Worm (Caenorhabditis elegans): Measurements from ENCODE around the gene srh-33.
A peak's percentile ranks its signal among the peaks of the same experiment; 100 is the strongest.

srh-33 gene

DNA sequence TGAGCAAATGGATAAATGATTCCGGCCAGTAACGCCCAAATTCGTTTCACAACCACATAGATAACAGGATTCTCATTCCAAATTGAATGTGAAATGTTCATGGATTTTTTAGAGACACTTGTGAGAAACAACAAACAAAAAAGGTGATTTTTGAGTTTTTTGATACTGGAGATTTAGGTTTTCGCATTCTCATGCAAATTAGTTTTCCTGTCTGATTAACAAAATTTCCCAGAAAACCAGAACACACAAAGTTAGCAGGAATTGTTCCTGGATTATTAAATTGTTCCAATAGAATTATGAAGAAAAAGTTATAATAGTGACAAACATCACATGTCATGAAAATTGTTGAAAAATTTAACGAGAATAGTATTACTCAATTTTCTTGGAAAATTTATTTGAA, at the start of gene srh-33:
Gene srh-33 (minus strand): TSS at position 101 of the 400 bp plus-strand sequence.
- TF ChIP-seq mdt-29 (GFP tag; IDR thresholded peaks at IDR 0.05) = no peak
- TF ChIP-seq T20F7.1 (GFP tag; optimal IDR thresholded peaks at IDR 0.05) = no peak
- TF ChIP-seq mdl-1 (tag; optimal IDR thresholded peaks at IDR 0.05) = no peak

DNA sequence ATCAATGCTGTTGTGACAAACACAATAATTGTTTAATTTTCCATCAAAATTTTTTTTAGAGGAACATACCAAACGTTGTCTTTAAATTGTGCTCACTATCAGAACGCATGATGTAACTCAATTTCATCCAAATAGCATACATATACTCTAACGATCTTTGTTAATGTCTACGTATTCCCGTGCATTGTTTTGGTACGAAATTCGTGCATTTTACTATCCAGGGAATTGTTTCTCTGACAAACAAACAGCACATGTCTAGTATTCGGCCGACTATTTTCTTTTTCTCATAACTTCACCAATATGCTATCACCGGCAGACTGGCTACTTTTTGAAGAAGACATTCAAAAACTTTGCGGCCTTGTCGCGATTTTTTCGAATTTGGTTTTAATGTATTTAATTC, 48.3 kb upstream of the srh-33 start, which contains the start of gene str-196:
Gene str-196 (plus strand): TSS at position 301 of the 400 bp plus-strand sequence.
- TF ChIP-seq php-3 (GFP tag; IDR thresholded peaks at IDR 0.05) = no peak
- TF ChIP-seq mdl-1 (tag; optimal IDR thresholded peaks at IDR 0.05) = no peak
- no peak for TF ChIP-seq lin-39 (tag; optimal IDR thresholded peaks at IDR 0.05)
- no peak for TF ChIP-seq dve-1 (tag; optimal IDR thresholded peaks at IDR 0.05; ENCODE audit: insufficient read depth)
- no peak for TF ChIP-seq zip-2 (tag; optimal IDR thresholded peaks at IDR 0.05)
- no peak for TF ChIP-seq ztf-11 (tag; optimal IDR thresholded peaks at IDR 0.05)
- no peak for TF ChIP-seq nhr-48 (tag; optimal IDR thresholded peaks at IDR 0.05)
- no peak for TF ChIP-seq zfp-3 (GFP tag; conservative IDR thresholded peaks at IDR 0.05)
- TF ChIP-seq lim-7 (GFP tag; IDR thresholded peaks at IDR 0.05) = no peak
- TF ChIP-seq ceh-62 (tag; optimal IDR thresholded peaks at IDR 0.05) = no peak
- TF ChIP-seq ceh-32 (tag; optimal IDR thresholded peaks at IDR 0.05; ENCODE audit: poor library complexity) = no peak
- no peak for TF ChIP-seq cey-2 (tag; optimal IDR thresholded peaks at IDR 0.05; ENCODE audit: borderline replicate concordance, insufficient read depth)
- no peak for TF ChIP-seq unc-39 (tag; optimal IDR thresholded peaks at IDR 0.05)

DNA sequence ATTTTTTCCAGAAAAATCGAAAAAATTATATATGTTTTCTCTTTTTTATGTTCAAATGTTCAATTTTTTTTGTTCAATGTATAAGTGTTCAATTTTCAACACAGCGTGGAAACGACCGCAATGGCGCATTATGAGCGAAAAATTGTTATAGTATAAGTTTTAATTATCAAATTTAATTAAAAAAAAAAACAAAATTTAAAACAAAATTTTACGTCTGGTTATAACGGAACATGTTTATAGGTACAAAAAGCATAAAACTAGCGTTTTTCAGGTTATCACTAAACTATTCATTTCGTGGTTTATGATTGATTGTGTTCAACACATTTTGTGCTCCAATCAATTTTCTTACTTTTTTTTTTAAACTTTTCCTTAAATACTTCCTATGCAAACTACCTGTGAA, 46.2 kb upstream of the srh-33 start, which contains the start of gene nhr-106:
Gene nhr-106 (plus strand): TSS at position 301 of the 400 bp plus-strand sequence.
- TF ChIP-seq nhr-25 (tag; optimal IDR thresholded peaks at IDR 0.05; ENCODE audit: borderline replicate concordance, insufficient read depth) = no peak
- peak; percentile 78 for TF ChIP-seq nhr-28 (tag; optimal IDR thresholded peaks at IDR 0.05)
- peak; percentile 20 for TF ChIP-seq pqm-1 (tag; optimal IDR thresholded peaks at IDR 0.05)
- no peak for TF ChIP-seq daf-16 (GFP tag; optimal IDR thresholded peaks at IDR 0.05)
- TF ChIP-seq daf-16 (tag; optimal IDR thresholded peaks at IDR 0.05) = peak; percentile 26
- peak; percentile 48; the same call in 1 of the 2 replicates for TF ChIP-seq dmd-6 (GFP tag; IDR thresholded peaks at IDR 0.05)

DNA sequence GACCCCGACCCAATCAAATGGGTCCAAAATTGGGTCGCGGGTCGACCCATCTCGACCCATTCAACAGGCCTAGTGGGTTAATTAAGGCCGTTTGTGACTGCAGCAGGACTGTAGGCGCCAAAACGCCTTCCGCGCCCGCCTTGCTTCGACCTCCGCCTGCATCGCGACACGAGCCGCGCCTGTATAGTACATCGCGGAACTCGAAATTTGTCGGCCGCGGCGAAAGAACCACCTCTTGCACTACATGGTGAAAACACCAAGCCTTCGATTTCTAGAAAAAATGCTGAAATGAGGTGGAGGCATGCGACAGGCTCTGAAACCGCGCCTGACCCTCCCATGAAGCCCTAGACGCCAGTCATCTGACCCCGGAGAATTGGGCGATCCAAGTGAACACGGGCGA, 44.9 kb upstream of the srh-33 start:
- peak; percentile 64 for TF ChIP-seq set-16 (GFP tag; IDR thresholded peaks at IDR 0.05)
- no peak for TF ChIP-seq nhr-237 (tag; optimal IDR thresholded peaks at IDR 0.05)
- no peak for TF ChIP-seq daf-16 (GFP tag; optimal IDR thresholded peaks at IDR 0.05)
- TF ChIP-seq daf-16 (tag; optimal IDR thresholded peaks at IDR 0.05) = no peak
- no peak for TF ChIP-seq rbr-2 (tag; optimal IDR thresholded peaks at IDR 0.05)
- no peak for TF ChIP-seq aly-2 (tag; optimal IDR thresholded peaks at IDR 0.05)
- no peak for TF ChIP-seq nhr-25 (tag; optimal IDR thresholded peaks at IDR 0.05; ENCODE audit: borderline replicate concordance, insufficient read depth)
- no peak for TF ChIP-seq lin-29 (GFP tag; IDR thresholded peaks at IDR 0.05)
- peak; percentile 11 for TF ChIP-seq aha-1 (tag)
- TF ChIP-seq D1046.2 (GFP tag; IDR thresholded peaks at IDR 0.05) = no peak
- TF ChIP-seq dpl-1 (GFP tag; optimal IDR thresholded peaks at IDR 0.05) = no peak
- no peak for TF ChIP-seq nhr-48 (tag; optimal IDR thresholded peaks at IDR 0.05)
- TF ChIP-seq F37D6.2 (tag; optimal IDR thresholded peaks at IDR 0.05) = no peak
- TF ChIP-seq cey-2 (tag; optimal IDR thresholded peaks at IDR 0.05; ENCODE audit: borderline replicate concordance, insufficient read depth) = no peak
- TF ChIP-seq lin-13 (GFP tag; optimal IDR thresholded peaks at IDR 0.05) = no peak
- TF ChIP-seq ctbp-1 (GFP tag; IDR thresholded peaks at IDR 0.05) = no peak
- TF ChIP-seq lim-7 (GFP tag; IDR thresholded peaks at IDR 0.05) = 0 out of 2 replicates have a peak, but pooled peaks have one; percentile 3
- no peak for TF ChIP-seq arid-1 (GFP tag; conservative IDR thresholded peaks at IDR 0.05)
- no peak for TF ChIP-seq dve-1 (tag; optimal IDR thresholded peaks at IDR 0.05; ENCODE audit: insufficient read depth)
- no peak for TF ChIP-seq ces-1 (GFP tag; optimal IDR thresholded peaks at IDR 0.05)
- no peak for TF ChIP-seq Y5F2A.4 (GFP tag; optimal IDR thresholded peaks at IDR 0.05)
- no peak for TF ChIP-seq ZK337.2 (GFP tag; IDR thresholded peaks at IDR 0.05)
- no peak for TF ChIP-seq skn-1 (tag; optimal IDR thresholded peaks at IDR 0.05)
- TF ChIP-seq zag-1 (tag; optimal IDR thresholded peaks at IDR 0.05) = no peak
- TF ChIP-seq gei-8 (GFP tag; optimal IDR thresholded peaks at IDR 0.05) = no peak
- TF ChIP-seq T26A8.4 (GFP tag; IDR thresholded peaks at IDR 0.05) = no peak
- no peak for TF ChIP-seq ZK546.5 (tag; optimal IDR thresholded peaks at IDR 0.05)
- TF ChIP-seq nhr-111 (GFP tag; optimal IDR thresholded peaks at IDR 0.05) = no peak
- TF ChIP-seq pha-4 (GFP tag; IDR thresholded peaks at IDR 0.05) = no peak
- no peak for TF ChIP-seq pha-4 (tag; optimal IDR thresholded peaks at IDR 0.05)
- 0 out of 2 replicates have a peak, but pooled peaks have one; percentile 63 for TF ChIP-seq egl-43 (GFP tag; IDR thresholded peaks at IDR 0.05)
- no peak for TF ChIP-seq snpc-4 (tag; optimal IDR thresholded peaks at IDR 0.05)
